Fruit fly (Drosophila melanogaster): ENCODE data around the gene RpL7-like.

The RpL7-like gene

DNA sequence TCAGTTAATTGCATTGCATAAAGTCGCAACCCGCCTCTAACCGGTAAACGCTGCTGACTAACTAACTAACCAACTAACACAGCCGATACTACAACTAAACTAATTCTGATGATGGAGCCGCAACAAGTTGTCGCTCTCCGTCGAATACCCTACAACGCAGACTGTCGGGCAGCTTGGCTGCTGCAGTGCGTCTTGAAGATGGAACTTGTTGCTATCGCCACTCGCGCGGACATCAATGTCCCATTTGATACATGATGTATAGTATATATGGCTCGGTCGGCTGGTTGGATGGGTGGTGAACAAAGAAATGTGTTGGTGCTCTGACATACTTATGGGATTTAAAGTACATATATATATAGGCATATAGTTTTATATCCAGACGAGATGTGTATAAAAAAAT, 30.6 kb upstream of the RpL7-like start (continued):
- peak; percentile 5 for TF ChIP-seq Nf-YC (tag; optimal IDR thresholded peaks at IDR 0.05)
- no peak for TF ChIP-seq tup (GFP tag; optimal IDR thresholded peaks at IDR 0.05)
- no peak for TF ChIP-seq Dbx (GFP tag; IDR thresholded peaks at IDR 0.05)
- no peak for TF ChIP-seq zfh2 (GFP tag; optimal IDR thresholded peaks at IDR 0.05)
- TF ChIP-seq Usf (GFP tag; optimal IDR thresholded peaks at IDR 0.05), result no peak
- no peak for TF ChIP-seq CkIIα-i1 (GFP tag; IDR thresholded peaks at IDR 0.05)
- no peak for TF ChIP-seq croc (GFP tag; conservative IDR thresholded peaks at IDR 0.05)
- no peak for TF ChIP-seq ems (GFP tag; optimal IDR thresholded peaks at IDR 0.05)
- TF ChIP-seq Nf-YB (GFP tag; optimal IDR thresholded peaks at IDR 0.05), result no peak
- TF ChIP-seq Hmr (GFP tag; optimal IDR thresholded peaks at IDR 0.05), result peak; percentile 13
- TF ChIP-seq sug (tag; optimal IDR thresholded peaks at IDR 0.05), result no peak
- TF ChIP-seq seq (GFP tag; IDR thresholded peaks at IDR 0.05), result 0 out of 2 replicates have a peak, but pooled peaks have one; percentile 7
- no peak for TF ChIP-seq shn (GFP tag; optimal IDR thresholded peaks at IDR 0.05)
- no peak for TF ChIP-seq phol (tag; optimal IDR thresholded peaks at IDR 0.05)
- TF ChIP-seq CG31441 (GFP tag; IDR thresholded peaks at IDR 0.05), result 0 out of 2 replicates have a peak, but pooled peaks have one; percentile 18
- TF ChIP-seq CG6254 (GFP tag; optimal IDR thresholded peaks at IDR 0.05), result no peak
- TF ChIP-seq bcd (GFP tag; optimal IDR thresholded peaks at IDR 0.05), result no peak
- no peak for TF ChIP-seq ham (GFP tag; IDR thresholded peaks at IDR 0.05)
- TF ChIP-seq yki (optimal IDR thresholded peaks at IDR 0.05), result no peak
- peak; percentile 52; the same call in 1 of the 2 replicates for TF ChIP-seq Rfx (GFP tag; IDR thresholded peaks at IDR 0.05)
- no peak for TF ChIP-seq CG4360 (GFP tag; IDR thresholded peaks at IDR 0.05)
- no peak for TF ChIP-seq CG14710 (tag; optimal IDR thresholded peaks at IDR 0.05)
- TF ChIP-seq ind (GFP tag; optimal IDR thresholded peaks at IDR 0.05), result peak; percentile 0
- TF ChIP-seq CG9437 (GFP tag; optimal IDR thresholded peaks at IDR 0.05), result no peak
- no peak for TF ChIP-seq CG17802 (tag; optimal IDR thresholded peaks at IDR 0.05)
- no peak for TF ChIP-seq CG6791 (GFP tag; IDR thresholded peaks at IDR 0.05; ENCODE audit: partially characterized antibody)
- TF ChIP-seq CG10543 (GFP tag; optimal IDR thresholded peaks at IDR 0.05), result peak; percentile 44
- TF ChIP-seq CG3163 (GFP tag; optimal IDR thresholded peaks at IDR 0.05), result no peak
- TF ChIP-seq mld (GFP tag; IDR thresholded peaks at IDR 0.05; ENCODE audit: partially characterized antibody), result no peak
- TF ChIP-seq dimm (GFP tag; IDR thresholded peaks at IDR 0.05), result no peak
- TF ChIP-seq ERR (GFP tag; optimal IDR thresholded peaks at IDR 0.05), result no peak
- peak; percentile 50 for TF ChIP-seq abd-A (tag; optimal IDR thresholded peaks at IDR 0.05)
- TF ChIP-seq CG10565 (GFP tag; optimal IDR thresholded peaks at IDR 0.05), result no peak
- TF ChIP-seq Asciz (GFP tag; optimal IDR thresholded peaks at IDR 0.05), result no peak
- TF ChIP-seq CG10462 (GFP tag; optimal IDR thresholded peaks at IDR 0.05), result no peak
- no peak for TF ChIP-seq corto (GFP tag; optimal IDR thresholded peaks at IDR 0.05)
- no peak for TF ChIP-seq onecut (GFP tag; IDR thresholded peaks at IDR 0.05)
- TF ChIP-seq cwo (GFP tag; optimal IDR thresholded peaks at IDR 0.05), result no peak
- TF ChIP-seq CG18619 (GFP tag; optimal IDR thresholded peaks at IDR 0.05), result no peak
- no peak for TF ChIP-seq CG1024 (GFP tag; IDR thresholded peaks at IDR 0.05)
- 0 out of 2 replicates have a peak, but pooled peaks have one; percentile 16 for TF ChIP-seq Bgb (GFP tag; IDR thresholded peaks at IDR 0.05; ENCODE audit: partially characterized antibody)
- no peak for TF ChIP-seq ab (GFP tag; optimal IDR thresholded peaks at IDR 0.05)
- no peak for TF ChIP-seq Hand (GFP tag; optimal IDR thresholded peaks at IDR 0.05)
- TF ChIP-seq fd96Cb (tag; optimal IDR thresholded peaks at IDR 0.05), result no peak
- no peak for TF ChIP-seq CG5245 (GFP tag; optimal IDR thresholded peaks at IDR 0.05)
- no peak for TF ChIP-seq CG10147 (GFP tag; optimal IDR thresholded peaks at IDR 0.05)
- no peak for TF ChIP-seq ap (GFP tag; IDR thresholded peaks at IDR 0.05)
- TF ChIP-seq CG7556 (GFP tag; optimal IDR thresholded peaks at IDR 0.05), result no peak
- TF ChIP-seq CG30431 (GFP tag; optimal IDR thresholded peaks at IDR 0.05), result no peak
- TF ChIP-seq Mad (GFP tag; optimal IDR thresholded peaks at IDR 0.05), result no peak
- no peak for TF ChIP-seq CG10959 (GFP tag; IDR thresholded peaks at IDR 0.05)
- TF ChIP-seq fd102C (GFP tag; optimal IDR thresholded peaks at IDR 0.05), result no peak

Data from whole organism, embryonic.